Fruit fly (Drosophila melanogaster): ENCODE results near the gene skd.

skd gene

dm6 chr3L:21026025-21026916 lies 963 bp downstream of the skd start (continued):
- TF ChIP-seq usp (GFP tag; optimal IDR thresholded peaks at IDR 0.05) (no peak), sima (GFP tag; optimal IDR thresholded peaks at IDR 0.05) (no peak), Gsc (GFP tag; IDR thresholded peaks at IDR 0.05) (no peak), CG11560 (tag; IDR thresholded peaks at IDR 0.05) (no peak), unpg (GFP tag; optimal IDR thresholded peaks at IDR 0.05) (no peak), Atf3 (GFP tag; optimal IDR thresholded peaks at IDR 0.05) (no peak), CG13123 (GFP tag; optimal IDR thresholded peaks at IDR 0.05) (no peak), CG7372 (GFP tag; IDR thresholded peaks at IDR 0.05) (no peak), bigmax (GFP tag; optimal IDR thresholded peaks at IDR 0.05) (no peak), CG8281 (tag; optimal IDR thresholded peaks at IDR 0.05) (no peak), gt (GFP tag; IDR thresholded peaks at IDR 0.05) (no peak), Trl (optimal IDR thresholded peaks at IDR 0.05) (peak; percentile 98 to 100), Trl (GFP tag; optimal IDR thresholded peaks at IDR 0.05) (peak; percentile 74), Lpt (GFP tag; optimal IDR thresholded peaks at IDR 0.05) (no peak), Dad (GFP tag; optimal IDR thresholded peaks at IDR 0.05) (no peak), CG1602 (GFP tag; optimal IDR thresholded peaks at IDR 0.05) (no peak), CG8478 (optimal IDR thresholded peaks at IDR 0.05) (peak; percentile 48), crc (GFP tag; optimal IDR thresholded peaks at IDR 0.05) (no peak), da (GFP tag; optimal IDR thresholded peaks at IDR 0.05) (no peak), mld (GFP tag; IDR thresholded peaks at IDR 0.05; ENCODE audit: partially characterized antibody) (no peak), CoRest (tag; optimal IDR thresholded peaks at IDR 0.05) (peak; percentile 24), al (GFP tag; IDR thresholded peaks at IDR 0.05) (no peak), tgo (GFP tag; IDR thresholded peaks at IDR 0.05) (no peak), Abd-B (GFP tag; optimal IDR thresholded peaks at IDR 0.05) (no peak), Antp (GFP tag; optimal IDR thresholded peaks at IDR 0.05) (no peak), sisA (GFP tag; IDR thresholded peaks at IDR 0.05) (no peak), chm (GFP tag; IDR thresholded peaks at IDR 0.05) (peak; percentile 49), CG3407 (GFP tag; optimal IDR thresholded peaks at IDR 0.05) (no peak), mirr (GFP tag; optimal IDR thresholded peaks at IDR 0.05) (no peak), Stat92E (GFP tag; optimal IDR thresholded peaks at IDR 0.05) (no peak), Pdp1 (GFP tag; optimal IDR thresholded peaks at IDR 0.05) (no peak), nmo (GFP tag; optimal IDR thresholded peaks at IDR 0.05) (no peak), CG3838 (GFP tag; optimal IDR thresholded peaks at IDR 0.05) (no peak), Scr (GFP tag; IDR thresholded peaks at IDR 0.05; ENCODE audit: partially characterized antibody) (peak; percentile 46), lmd (GFP tag; IDR thresholded peaks at IDR 0.05) (no peak), CG13894 (tag; optimal IDR thresholded peaks at IDR 0.05) (peak; percentile 11), pnt (GFP tag; optimal IDR thresholded peaks at IDR 0.05) (no peak), br (optimal IDR thresholded peaks at IDR 0.05) (no peak), salm (tag; optimal IDR thresholded peaks at IDR 0.05) (no peak), B-H1 (GFP tag; IDR thresholded peaks at IDR 0.05) (no peak), CG8944 (GFP tag; optimal IDR thresholded peaks at IDR 0.05) (no peak), Fer2 (tag; optimal IDR thresholded peaks at IDR 0.05) (no peak), BEAF-32 (GFP tag; optimal IDR thresholded peaks at IDR 0.05) (no peak), CG10431 (GFP tag; optimal IDR thresholded peaks at IDR 0.05) (peak; percentile 99), CG17186 (GFP tag; optimal IDR thresholded peaks at IDR 0.05) (no peak), scrt (GFP tag; optimal IDR thresholded peaks at IDR 0.05) (peak; percentile 13), CG18599 (GFP tag; optimal IDR thresholded peaks at IDR 0.05) (peak; percentile 47), Xrp1 (GFP tag; IDR thresholded peaks at IDR 0.05) (0 out of 2 replicates have a peak, but pooled peaks have one; percentile 4), slou (GFP tag; optimal IDR thresholded peaks at IDR 0.05) (no peak), vvl (GFP tag; IDR thresholded peaks at IDR 0.05) (peak; percentile 54; the same call in 1 of the 2 replicates), nerfin-2 (GFP tag; IDR thresholded peaks at IDR 0.05; ENCODE audit: partially characterized antibody) (no peak)
